Fruit fly (Drosophila melanogaster) whole organism, embryonic: ENCODE measurements around the gene RpS25.
A peak's percentile ranks its signal among the peaks of the same experiment; 100 is the strongest.

Experiments used
- Abd-B ChIP-seq: fragments of 200-800 bp; sonication (Bioruptor generic); optimal IDR thresholded peaks from 2 replicates; lab custom pipeline; 2018; ENCODE audit warnings: missing biosample characterization, mild to moderate bottlenecking, missing genetic modification characterization, moderate library complexity
- Blimp-1 ChIP-seq: fragments of 200-800 bp; sonication (Bioruptor generic); optimal IDR thresholded peaks from 3 replicates; lab custom pipeline; 2018; ENCODE audit warnings: missing biosample characterization, missing genetic modification characterization, mild to moderate bottlenecking, moderate library complexity, missing genetic modification reagents
- CG10209 ChIP-seq: fragments of 200-800 bp; sonication (Bioruptor generic); optimal IDR thresholded peaks from 3 replicates; lab custom pipeline; 2017; ENCODE audit warnings: missing biosample characterization, mild to moderate bottlenecking, missing genetic modification characterization, missing genetic modification reagents
- CG11695 ChIP-seq: fragments of 200-800 bp; sonication (Bioruptor generic); IDR thresholded peaks from 3 replicates; pipeline ENCODE4 v1.3.6; 2022; ENCODE audit warnings: missing biosample characterization, missing genetic modification characterization
- CG11696 ChIP-seq: fragments of 200-800 bp; sonication (Bioruptor generic); IDR thresholded peaks from 2 replicates; pipeline ENCODE4 v1.3.6; 2022; ENCODE audit warnings: missing biosample characterization, missing genetic modification characterization
- CG12155 ChIP-seq: fragments of 200-800 bp; sonication (Bioruptor generic); optimal IDR thresholded peaks from 3 replicates; lab custom pipeline; 2016; ENCODE audit warnings: missing biosample characterization, missing genetic modification characterization
- CG12219 ChIP-seq: fragments of 200-800 bp; sonication (Bioruptor generic); optimal IDR thresholded peaks from 3 replicates; lab custom pipeline; 2018; ENCODE audit warnings: missing biosample characterization, mild to moderate bottlenecking, missing genetic modification characterization
- CG12299 ChIP-seq: fragments of 200-800 bp; sonication (Bioruptor generic); optimal IDR thresholded peaks from 2 replicates; lab custom pipeline; 2018; ENCODE audit warnings: missing biosample characterization, mild to moderate bottlenecking, missing genetic modification characterization
- CG14860 ChIP-seq: fragments of 200-800 bp; sonication (Bioruptor generic); IDR thresholded peaks from 3 replicates; pipeline ENCODE4 v1.3.6; 2022; ENCODE audit warnings: missing biosample characterization, missing genetic modification characterization; ENCODE audit not compliant: partially characterized antibody
- CG14965 ChIP-seq: fragments of 200-800 bp; sonication (Bioruptor generic); optimal IDR thresholded peaks from 2 replicates; lab custom pipeline; 2016; ENCODE audit warnings: missing biosample characterization, missing genetic modification characterization, borderline replicate concordance
- CG1602 ChIP-seq: fragments of 200-800 bp; sonication (Bioruptor generic); optimal IDR thresholded peaks from 3 replicates; lab custom pipeline; 2016; ENCODE audit warnings: missing biosample characterization, missing genetic modification characterization
- CG16779 ChIP-seq: fragments of 200-800 bp; sonication (Bioruptor generic); IDR thresholded peaks from 2 replicates; pipeline ENCODE4 v1.3.6; 2022; ENCODE audit warnings: missing biosample characterization, missing genetic modification characterization
- CG17186 ChIP-seq: fragments of 200-800 bp; sonication (Bioruptor generic); optimal IDR thresholded peaks from 3 replicates; lab custom pipeline; 2017; ENCODE audit warnings: missing biosample characterization, missing genetic modification reagents, missing genetic modification characterization
- CG17829 ChIP-seq: fragments of 200-800 bp; optimal IDR thresholded peaks from 2 replicates; lab custom pipeline; 2019; ENCODE audit warnings: missing biosample characterization, mild to moderate bottlenecking, missing genetic modification characterization, moderate library complexity
- CG17912 ChIP-seq: fragments of 200-800 bp; sonication (Bioruptor generic); optimal IDR thresholded peaks from 2 replicates; lab custom pipeline; 2018; ENCODE audit warnings: missing biosample characterization, mild to moderate bottlenecking, missing genetic modification characterization
- CG18262 ChIP-seq: fragments of 200-800 bp; optimal IDR thresholded peaks from 3 replicates; lab custom pipeline; 2019; ENCODE audit warnings: missing biosample characterization, mild to moderate bottlenecking, missing genetic modification characterization, moderate library complexity
- CG2120 ChIP-seq: fragments of 200-800 bp; sonication (Bioruptor generic); optimal IDR thresholded peaks from 3 replicates; lab custom pipeline; 2016; ENCODE audit warnings: missing biosample characterization, missing genetic modification characterization
- CG2889 ChIP-seq: fragments of 200-800 bp; sonication (Bioruptor generic); IDR thresholded peaks from 3 replicates; pipeline ENCODE4 v1.3.6; 2022; ENCODE audit warnings: missing biosample characterization, missing genetic modification characterization
- CG30403 ChIP-seq: fragments of 200-800 bp; sonication (Bioruptor generic); optimal IDR thresholded peaks from 3 replicates; lab custom pipeline; 2016; ENCODE audit warnings: missing biosample characterization, missing genetic modification characterization
- CG7556 ChIP-seq: fragments of 200-800 bp; sonication (Bioruptor generic); optimal IDR thresholded peaks from 2 replicates; lab custom pipeline; 2017; ENCODE audit warnings: missing biosample characterization, mild to moderate bottlenecking, missing genetic modification characterization
- CG7786 ChIP-seq: fragments of 200-800 bp; sonication (Bioruptor generic); optimal IDR thresholded peaks from 2 replicates; lab custom pipeline; 2016; ENCODE audit warnings: missing biosample characterization, missing genetic modification characterization
- CG8478 ChIP-seq: fragments of >200 bp; optimal IDR thresholded peaks from 2 replicates; lab custom pipeline; 2018
- Deaf1 ChIP-seq: fragments of 200-800 bp; optimal IDR thresholded peaks from 3 replicates; lab custom pipeline; 2019; ENCODE audit warnings: missing biosample characterization, mild to moderate bottlenecking, missing genetic modification characterization, moderate library complexity
- Dll ChIP-seq: fragments of 200-800 bp; sonication (Bioruptor generic); IDR thresholded peaks from 4 replicates; pipeline ENCODE4 v1.3.6; 2022; ENCODE audit warnings: missing biosample characterization, missing genetic modification characterization; ENCODE audit not compliant: partially characterized antibody
- Eip74EF ChIP-seq, 2 experiments: fragments of 200-800 bp in 1 of 2; fragments of >200 bp in 1 of 2; sonication (Bioruptor generic) in 1 of 2; optimal IDR thresholded peaks; 2 replicates each; lab custom pipeline; 2017 to 2019; ENCODE audit warnings: missing biosample characterization in 2 of 2, missing genetic modification characterization in 2 of 2, mild to moderate bottlenecking in 1 of 2, moderate library complexity in 1 of 2
- Ets97D ChIP-seq: fragments of 200-800 bp; sonication (Bioruptor generic); optimal IDR thresholded peaks from 3 replicates; lab custom pipeline; 2016; ENCODE audit warnings: missing biosample characterization, missing genetic modification characterization
- Hr3 ChIP-seq: fragments of 200-800 bp; sonication (Bioruptor generic); optimal IDR thresholded peaks from 3 replicates; lab custom pipeline; 2016; ENCODE audit warnings: missing biosample characterization, missing genetic modification characterization
- Lpt ChIP-seq: fragments of >200 bp; optimal IDR thresholded peaks from 2 replicates; lab custom pipeline; 2018; ENCODE audit warnings: missing biosample characterization, missing genetic modification characterization
- ab ChIP-seq: fragments of 200-800 bp; sonication (Bioruptor generic); optimal IDR thresholded peaks from 2 replicates; lab custom pipeline; 2016; ENCODE audit warnings: missing biosample characterization, missing genetic modification characterization
- amos ChIP-seq: fragments of 200-800 bp; sonication (Bioruptor generic); IDR thresholded peaks from 2 replicates; pipeline ENCODE4 v1.3.6; 2022; ENCODE audit warnings: missing biosample characterization, missing genetic modification characterization; ENCODE audit not compliant: partially characterized antibody
- ap ChIP-seq: fragments of 200-800 bp; sonication (Bioruptor generic); IDR thresholded peaks from 2 replicates; pipeline ENCODE4 v1.3.6; 2022; ENCODE audit warnings: missing biosample characterization, missing genetic modification characterization
- az2 ChIP-seq: fragments of 200-800 bp; sonication (Bioruptor generic); optimal IDR thresholded peaks from 3 replicates; lab custom pipeline; 2016; ENCODE audit warnings: missing biosample characterization, missing genetic modification characterization
- bab2 ChIP-seq: fragments of 200-800 bp; sonication (Bioruptor generic); optimal IDR thresholded peaks from 2 replicates; lab custom pipeline; 2016; ENCODE audit warnings: missing biosample characterization, missing genetic modification characterization
- cad ChIP-seq: fragments of >200 bp; optimal IDR thresholded peaks from 2 replicates; lab custom pipeline; 2017; ENCODE audit warnings: missing biosample characterization, missing genetic modification characterization
- h ChIP-seq: fragments of >200 bp; optimal IDR thresholded peaks from 2 replicates; lab custom pipeline; 2017
- hbn ChIP-seq: fragments of 200-800 bp; sonication (Bioruptor generic); IDR thresholded peaks from 2 replicates; pipeline ENCODE4 v1.3.6; 2022; ENCODE audit warnings: missing biosample characterization, missing genetic modification characterization; ENCODE audit not compliant: partially characterized antibody
- hth ChIP-seq: fragments of >200 bp; optimal IDR thresholded peaks from 2 replicates; lab custom pipeline; 2017; ENCODE audit warnings: inconsistent platforms
- ken ChIP-seq: fragments of 200-800 bp; sonication (Bioruptor generic); IDR thresholded peaks from 3 replicates; pipeline ENCODE4 v1.3.6; 2022; ENCODE audit warnings: missing biosample characterization, missing genetic modification characterization
- lmd ChIP-seq: fragments of 200-800 bp; sonication (Bioruptor generic); IDR thresholded peaks from 2 replicates; pipeline ENCODE4 v1.3.6; 2022; ENCODE audit warnings: missing biosample characterization, missing genetic modification characterization
- odd ChIP-seq: fragments of 200-800 bp; sonication (Bioruptor generic); optimal IDR thresholded peaks from 2 replicates; lab custom pipeline; 2017; ENCODE audit warnings: missing biosample characterization, mild to moderate bottlenecking, missing genetic modification characterization
- pzg ChIP-seq: fragments of 200-800 bp; sonication (Bioruptor generic); optimal IDR thresholded peaks from 3 replicates; lab custom pipeline; 2018; ENCODE audit warnings: missing biosample characterization, mild to moderate bottlenecking, missing genetic modification characterization, moderate library complexity
- rib ChIP-seq: fragments of 200-800 bp; sonication (Bioruptor generic); IDR thresholded peaks from 2 replicates; pipeline ENCODE4 v1.3.6; 2022; ENCODE audit warnings: missing biosample characterization, missing genetic modification characterization
- sima ChIP-seq: fragments of 200-800 bp; sonication (Bioruptor generic); optimal IDR thresholded peaks from 2 replicates; lab custom pipeline; 2016; ENCODE audit warnings: missing biosample characterization, missing genetic modification characterization
- sob ChIP-seq: fragments of 200-800 bp; sonication (Bioruptor generic); IDR thresholded peaks from 2 replicates; pipeline ENCODE4 v1.3.6; 2022; ENCODE audit warnings: missing biosample characterization, missing genetic modification characterization
- stwl ChIP-seq: fragments of 200-800 bp; sonication (Bioruptor generic); optimal IDR thresholded peaks from 3 replicates; lab custom pipeline; 2018; ENCODE audit warnings: missing biosample characterization, mild to moderate bottlenecking, missing genetic modification characterization, moderate library complexity
- sug ChIP-seq: fragments of 200-800 bp; optimal IDR thresholded peaks from 2 replicates; lab custom pipeline; 2019; ENCODE audit warnings: missing biosample characterization, mild to moderate bottlenecking, missing genetic modification characterization, moderate library complexity
- toy ChIP-seq: fragments of 200-800 bp; sonication (Bioruptor generic); IDR thresholded peaks from 2 replicates; pipeline ENCODE4 v1.3.6; 2022; ENCODE audit warnings: missing biosample characterization, missing genetic modification characterization
- z ChIP-seq: fragments of 200-800 bp; sonication (Bioruptor generic); IDR thresholded peaks from 3 replicates; pipeline ENCODE4 v1.3.6; 2022; ENCODE audit warnings: missing biosample characterization, missing genetic modification characterization
- zen ChIP-seq: fragments of 200-800 bp; sonication (Bioruptor generic); optimal IDR thresholded peaks from 3 replicates; lab custom pipeline; 2018; ENCODE audit warnings: missing biosample characterization, mild to moderate bottlenecking, missing genetic modification characterization, moderate library complexity
- zfh2 ChIP-seq: fragments of 200-800 bp; sonication (Bioruptor generic); optimal IDR thresholded peaks from 2 replicates; lab custom pipeline; 2016; ENCODE audit warnings: missing biosample characterization, missing genetic modification characterization

Gene RpS25

DNA sequence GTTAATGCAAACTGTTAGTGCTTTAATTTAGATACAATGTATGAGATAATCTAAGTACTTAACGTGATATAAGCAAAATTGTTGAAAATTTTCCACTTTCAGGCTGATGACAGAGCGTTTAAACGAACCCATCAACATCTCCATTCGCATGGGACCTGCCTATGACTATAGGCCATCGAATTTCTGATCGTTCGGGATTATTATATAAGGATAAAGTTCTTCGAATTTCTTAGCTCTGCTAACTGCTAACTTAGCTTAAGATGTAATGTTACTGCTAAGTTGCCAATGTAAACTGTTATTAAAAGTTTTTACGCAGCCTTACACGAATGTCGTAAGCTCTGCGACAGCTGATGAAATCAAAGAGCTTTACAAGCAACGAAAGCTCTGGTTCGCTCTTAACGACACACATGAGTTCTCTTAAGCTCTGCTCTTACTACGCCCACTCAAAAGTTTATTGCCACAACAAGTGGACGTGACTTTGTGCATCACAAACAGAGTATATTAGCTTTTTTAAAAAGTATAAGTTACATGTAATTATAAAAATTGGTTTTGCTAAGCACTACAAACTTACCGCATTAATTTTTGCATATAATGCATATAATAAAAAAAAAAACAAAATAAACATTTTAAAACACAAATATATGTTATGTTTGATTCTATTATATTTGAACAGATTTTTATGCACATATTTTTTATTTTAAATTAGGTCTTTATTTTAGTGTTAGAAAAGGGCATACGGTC lies 19.3 kb downstream of the RpS25 start (continued):
- peak; percentile 4 for TF ChIP-seq pzg
- TF ChIP-seq CG2120 (GFP tag; lab: Kevin White, UChicago) = peak; percentile 98
- TF ChIP-seq hth = no peak
- TF ChIP-seq CG30403 (GFP tag; lab: Kevin White, UChicago) = peak; percentile 99
- peak; percentile 92 for TF ChIP-seq CG12219 (GFP tag; lab: Kevin White, UChicago)
- TF ChIP-seq stwl (tag; lab: Kevin White, UChicago) = no peak
- TF ChIP-seq Dll (GFP tag; lab: Robert Waterston, UW) = no peak
- TF ChIP-seq CG17829 (tag; lab: Kevin White, UChicago) = peak; percentile 96
- no peak for TF ChIP-seq h (lab: Kevin White, UChicago)
- peak; percentile 86 for TF ChIP-seq CG7786 (GFP tag; lab: Kevin White, UChicago)
- TF ChIP-seq ab (GFP tag; lab: Kevin White, UChicago) = no peak
- TF ChIP-seq lmd (GFP tag; lab: Robert Waterston, UW) = peak; percentile 99
- TF ChIP-seq CG10209 (GFP tag; lab: Kevin White, UChicago) = peak; percentile 99
- peak; percentile 96 for TF ChIP-seq CG18262
- TF ChIP-seq CG11695 (GFP tag; lab: Robert Waterston, UW) = peak; percentile 99
- TF ChIP-seq CG17912 = peak; percentile 85
- no peak for TF ChIP-seq CG14860
- no peak for TF ChIP-seq CG8478 (lab: Kevin White, UChicago)
- TF ChIP-seq CG14965 = no peak
- TF ChIP-seq hbn = no peak
- TF ChIP-seq az2 (GFP tag; lab: Kevin White, UChicago) = peak; percentile 96
- peak; percentile 93 for TF ChIP-seq sug
- TF ChIP-seq CG1602 = peak; percentile 97
- TF ChIP-seq odd (GFP tag; lab: Kevin White, UChicago) = peak; percentile 98
- 0 out of 3 replicates have a peak, but pooled peaks have one; percentile 35 for TF ChIP-seq z (GFP tag; lab: Robert Waterston, UW)
- peak in 1 of 2 experiments; percentile 100 for TF ChIP-seq Eip74EF (GFP tag; optimal IDR thresholded peaks at IDR 0.05; lab: Kevin White, UChicago)
- TF ChIP-seq sima = no peak
- peak; percentile 100 for TF ChIP-seq Abd-B (GFP tag; lab: Kevin White, UChicago)
- peak; percentile 97 for TF ChIP-seq ap (GFP tag; lab: Robert Waterston, UW)
- peak; percentile 99 for TF ChIP-seq sob (GFP tag; lab: Robert Waterston, UW)
- TF ChIP-seq amos (GFP tag; lab: Robert Waterston, UW) = no peak; the same call in 1 of the 2 replicates
- TF ChIP-seq CG12299 (tag; lab: Kevin White, UChicago) = peak; percentile 97
- peak; percentile 100 for TF ChIP-seq Blimp-1 (GFP tag; lab: Kevin White, UChicago)
- no peak for TF ChIP-seq cad (GFP tag; lab: Kevin White, UChicago)
- TF ChIP-seq Lpt (GFP tag; lab: Kevin White, UChicago) = no peak
- TF ChIP-seq toy (GFP tag; lab: Robert Waterston, UW) = peak; percentile 93
- TF ChIP-seq CG12155 (GFP tag; lab: Kevin White, UChicago) = peak; percentile 94
- peak; percentile 85 for TF ChIP-seq Ets97D (GFP tag; lab: Kevin White, UChicago)
- peak; percentile 99 for TF ChIP-seq Hr3
- peak; percentile 98 for TF ChIP-seq bab2 (GFP tag; lab: Kevin White, UChicago)
- TF ChIP-seq CG11696 (GFP tag; lab: Robert Waterston, UW) = peak; percentile 86
- peak; percentile 80 for TF ChIP-seq CG17186 (GFP tag; lab: Kevin White, UChicago)
- TF ChIP-seq rib (GFP tag; lab: Robert Waterston, UW) = peak; percentile 98
- peak; percentile 96 for TF ChIP-seq ken (GFP tag; lab: Robert Waterston, UW)
- TF ChIP-seq CG16779 (GFP tag; lab: Robert Waterston, UW) = peak; percentile 91
- peak; percentile 100 for TF ChIP-seq CG7556 (GFP tag; lab: Kevin White, UChicago)
- TF ChIP-seq zfh2 (GFP tag; lab: Kevin White, UChicago) = peak; percentile 94
- TF ChIP-seq Deaf1 = peak; percentile 76
- peak; percentile 96 for TF ChIP-seq zen (tag; lab: Kevin White, UChicago)
- TF ChIP-seq CG2889 (GFP tag; lab: Robert Waterston, UW) = peak; percentile 96
